Fruit fly (Drosophila melanogaster): ENCODE results near the gene Arr2.
A peak's percentile ranks its signal among the peaks of the same experiment; 100 is the strongest.

Gene Arr2

DNA sequence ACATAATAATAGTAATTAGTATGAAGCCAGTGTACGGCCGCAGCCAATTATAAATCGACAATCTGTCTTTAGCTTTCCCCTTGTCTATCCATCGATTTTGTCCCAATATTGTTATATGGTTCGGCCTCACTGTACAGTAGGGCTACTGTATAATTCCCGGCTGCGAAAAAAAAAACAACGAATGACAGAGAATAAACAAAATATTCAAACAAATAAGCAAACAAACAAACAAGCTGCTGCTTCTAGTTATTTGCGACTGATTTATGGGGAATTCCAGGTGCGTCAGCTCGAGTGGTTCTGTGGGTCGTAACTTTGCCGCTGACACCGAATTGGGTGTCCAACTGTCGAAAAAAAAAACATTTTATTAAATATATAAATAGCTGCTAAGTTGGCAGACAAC is 40.9 kb upstream of the Arr2 start (continued):
- TF ChIP-seq CG6854 (GFP tag; optimal IDR thresholded peaks at IDR 0.05) (no peak), danr (GFP tag; IDR thresholded peaks at IDR 0.05) (no peak), D19A (tag; optimal IDR thresholded peaks at IDR 0.05) (no peak), CG34224 (GFP tag; IDR thresholded peaks at IDR 0.05; ENCODE audit: partially characterized antibody) (no peak), Bdp1 (GFP tag; optimal IDR thresholded peaks at IDR 0.05) (no peak), zen (tag; optimal IDR thresholded peaks at IDR 0.05) (no peak), pzg (GFP tag; optimal IDR thresholded peaks at IDR 0.05) (no peak), Dip3 (GFP tag; optimal IDR thresholded peaks at IDR 0.05) (no peak), CG5180 (GFP tag; optimal IDR thresholded peaks at IDR 0.05) (no peak), shn (GFP tag; optimal IDR thresholded peaks at IDR 0.05) (no peak), NC2α (GFP tag; optimal IDR thresholded peaks at IDR 0.05) (no peak), HLH4C (GFP tag; IDR thresholded peaks at IDR 0.05; ENCODE audit: partially characterized antibody) (no peak), exex (tag; optimal IDR thresholded peaks at IDR 0.05) (no peak), HLHmδ (GFP tag; optimal IDR thresholded peaks at IDR 0.05) (no peak), CG12769 (tag; optimal IDR thresholded peaks at IDR 0.05) (peak; percentile 87), CG7839 (tag; optimal IDR thresholded peaks at IDR 0.05) (peak; percentile 19), CG14710 (tag; optimal IDR thresholded peaks at IDR 0.05) (no peak), Hey (tag; optimal IDR thresholded peaks at IDR 0.05) (peak; percentile 23), C15 (GFP tag; IDR thresholded peaks at IDR 0.05) (peak; percentile 58; the same call in 1 of the 3 replicates), CG1647 (GFP tag; optimal IDR thresholded peaks at IDR 0.05) (no peak), Doc3 (GFP tag; IDR thresholded peaks at IDR 0.05; ENCODE audit: partially characterized antibody) (no peak), CG1832 (GFP tag; optimal IDR thresholded peaks at IDR 0.05) (no peak), wdn (GFP tag; IDR thresholded peaks at IDR 0.05) (no peak), wek (GFP tag; optimal IDR thresholded peaks at IDR 0.05) (peak; percentile 5), CG18011 (GFP tag; optimal IDR thresholded peaks at IDR 0.05) (no peak), jigr1 (GFP tag; IDR thresholded peaks at IDR 0.05) (no peak), CG12219 (GFP tag; optimal IDR thresholded peaks at IDR 0.05) (no peak), fd3F (GFP tag; optimal IDR thresholded peaks at IDR 0.05) (peak; percentile 42), stc (GFP tag; IDR thresholded peaks at IDR 0.05) (no peak), en (GFP tag; optimal IDR thresholded peaks at IDR 0.05) (no peak), eyg (GFP tag; optimal IDR thresholded peaks at IDR 0.05) (no peak), Atf6 (GFP tag; IDR thresholded peaks at IDR 0.05) (peak; percentile 78), Lim3 (GFP tag; IDR thresholded peaks at IDR 0.05) (no peak), kni (GFP tag; optimal IDR thresholded peaks at IDR 0.05) (no peak), bsh (GFP tag; optimal IDR thresholded peaks at IDR 0.05) (no peak), CG15479 (GFP tag; optimal IDR thresholded peaks at IDR 0.05) (no peak), CG6765 (GFP tag; optimal IDR thresholded peaks at IDR 0.05) (peak; percentile 20), Vsx1 (GFP tag; optimal IDR thresholded peaks at IDR 0.05) (peak; percentile 80), CG30020 (tag; optimal IDR thresholded peaks at IDR 0.05) (no peak), Oli (tag; optimal IDR thresholded peaks at IDR 0.05) (no peak), NfI (GFP tag; optimal IDR thresholded peaks at IDR 0.05) (peak; percentile 27), Dad (GFP tag; optimal IDR thresholded peaks at IDR 0.05) (no peak), CG31441 (GFP tag; IDR thresholded peaks at IDR 0.05) (no peak), insv (GFP tag; optimal IDR thresholded peaks at IDR 0.05) (no peak), p53 (GFP tag; optimal IDR thresholded peaks at IDR 0.05) (no peak), CG14860 (GFP tag; IDR thresholded peaks at IDR 0.05; ENCODE audit: partially characterized antibody) (no peak), btn (GFP tag; optimal IDR thresholded peaks at IDR 0.05) (no peak), unc-4 (GFP tag; IDR thresholded peaks at IDR 0.05; ENCODE audit: partially characterized antibody) (no peak), CG5245 (GFP tag; optimal IDR thresholded peaks at IDR 0.05) (no peak), gro (GFP tag; optimal IDR thresholded peaks at IDR 0.05) (no peak)

Measured in whole organism, embryonic.